Worm (Caenorhabditis elegans) whole organism, mixed stage, embryonic: ENCODE measurements around the gene Y17G9B.11.

Source experiments
- drap-1 ChIP-seq: fragments of 200-800 bp; sonication (Bioruptor generic); optimal IDR thresholded peaks from 3 replicates; lab custom pipeline; 2018; ENCODE audit warnings: mild to moderate bottlenecking, missing genetic modification characterization, missing compliant biosample characterization
- lsy-2 ChIP-seq: fragments of 150-350 bp; optimal IDR thresholded peaks from 2 replicates; lab custom pipeline; 2014; ENCODE audit warnings: missing biosample characterization, missing genetic modification characterization
- mep-1 ChIP-seq: fragments of 150-350 bp; optimal IDR thresholded peaks from 2 replicates; lab custom pipeline; 2017; ENCODE audit warnings: missing biosample characterization, missing genetic modification reagents, missing genetic modification characterization, inconsistent platforms
- nhr-237 ChIP-seq: fragments of 150-350 bp; optimal IDR thresholded peaks from 2 replicates; lab custom pipeline; 2014; ENCODE audit warnings: missing biosample characterization, missing genetic modification characterization
- pha-4 ChIP-seq: fragments of 150-350 bp; optimal IDR thresholded peaks from 2 replicates; lab custom pipeline; 2018; ENCODE audit warnings: missing biosample characterization, missing genetic modification reagents, missing genetic modification characterization
- sptf-1 ChIP-seq: sonication (generic microtip); optimal IDR thresholded peaks from 2 replicates; lab custom pipeline; 2017; ENCODE audit warnings: mild to moderate bottlenecking, missing genetic modification characterization, moderate library complexity, missing compliant biosample characterization
- unc-39 ChIP-seq: fragments of 150-350 bp; optimal IDR thresholded peaks from 2 replicates; lab custom pipeline; 2014; ENCODE audit warnings: missing biosample characterization, missing genetic modification characterization
- unc-62 ChIP-seq: fragments of 150-350 bp; optimal IDR thresholded peaks from 2 replicates; lab custom pipeline; 2014; ENCODE audit warnings: missing biosample characterization, missing genetic modification reagents, missing genetic modification characterization

DNA sequence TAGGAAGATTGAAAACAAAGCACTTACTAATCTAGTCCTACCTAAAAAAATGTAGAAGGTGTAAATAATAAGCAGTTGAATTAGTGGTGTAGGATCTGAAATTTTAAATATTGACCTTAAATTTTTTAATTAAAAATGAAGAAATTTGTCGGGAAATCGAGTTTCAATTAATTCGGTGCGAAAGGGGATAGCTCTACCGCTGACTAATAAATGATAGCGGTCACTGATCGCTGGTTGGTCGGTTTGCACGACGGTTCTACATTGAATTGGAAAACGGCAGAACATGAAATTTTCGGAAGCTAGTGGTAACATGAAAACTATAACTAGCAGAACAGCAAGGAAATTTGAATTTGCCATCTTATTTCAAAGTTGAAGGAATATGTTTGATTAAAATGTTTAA is 23.7 kb downstream of the Y17G9B.11 start, which contains the start of gene set-15:
- TF ChIP-seq mep-1 (tag; lab: Kevin White, UChicago) = no peak
- TF ChIP-seq lsy-2 (tag; lab: Kevin White, UChicago) = no peak
- TF ChIP-seq nhr-237 (tag; lab: Kevin White, UChicago) = no peak
- TF ChIP-seq unc-39 (tag; lab: Kevin White, UChicago) = no peak
- TF ChIP-seq pha-4 (tag; lab: Kevin White, UChicago) = no peak
- TF ChIP-seq unc-62 (GFP tag; lab: Kevin White, UChicago) = no peak
- TF ChIP-seq sptf-1 (tag; lab: Kevin White, UChicago) = no peak
- TF ChIP-seq drap-1 (GFP tag; lab: Kevin White, UChicago) = no peak
